Worm (Caenorhabditis elegans): ENCODE data around the gene W06G6.20.

ce11 chrV:16646372-16646771 lies 1.8 kb downstream of the W06G6.20 start, which contains the start of gene W06G6.9:
- TF ChIP-seq ceh-36 (tag; optimal IDR thresholded peaks at IDR 0.05) (no peak), ets-7 (tag; optimal IDR thresholded peaks at IDR 0.05) (no peak), tbx-37 (GFP tag; conservative IDR thresholded peaks at IDR 0.05) (no peak), ama-1 (optimal IDR thresholded peaks at IDR 0.05) (no peak), ceh-13 (GFP tag; optimal IDR thresholded peaks at IDR 0.05) (no peak), hmbx-1 (tag; optimal IDR thresholded peaks at IDR 0.05) (no peak), B0310.2 (tag; optimal IDR thresholded peaks at IDR 0.05) (no peak), hnd-1 (tag; optimal IDR thresholded peaks at IDR 0.05) (no peak), F13C5.2 (tag; optimal IDR thresholded peaks at IDR 0.05) (no peak), aly-1 (tag; optimal IDR thresholded peaks at IDR 0.05) (no peak), scrt-1 (GFP tag; IDR thresholded peaks at IDR 0.05) (no peak), flt-1 (GFP tag; IDR thresholded peaks at IDR 0.05) (no peak)

Data from whole organism, early embryonic.